Worm (Caenorhabditis elegans): ENCODE results near the gene atad-3.

atad-3 gene

ce11 chrII:10231874-10232273, 16.9 kb upstream of the atad-3 start:
- TF ChIP-seq lin-13 (GFP tag; optimal IDR thresholded peaks at IDR 0.05) (no peak), egl-13 (tag; optimal IDR thresholded peaks at IDR 0.05) (no peak), elt-3 (tag; optimal IDR thresholded peaks at IDR 0.05) (no peak), elt-2 (tag; optimal IDR thresholded peaks at IDR 0.05) (peak; percentile 57), nhr-77 (tag; optimal IDR thresholded peaks at IDR 0.05) (no peak), ceh-90 (tag; optimal IDR thresholded peaks at IDR 0.05) (no peak), mef-2 (tag; optimal IDR thresholded peaks at IDR 0.05) (no peak)

ce11 chrII:10234398-10234797, 14.4 kb upstream of the atad-3 start, which contains the start of gene ubxn-5:
Gene ubxn-5, minus strand, starts transcription at chrII:10234498.
- TF ChIP-seq lin-39 (tag; optimal IDR thresholded peaks at IDR 0.05): no peak
- no peak for TF ChIP-seq fos-1 (tag; optimal IDR thresholded peaks at IDR 0.05)
- TF ChIP-seq blmp-1 (tag; optimal IDR thresholded peaks at IDR 0.05): no peak
- no peak for TF ChIP-seq ceh-82 (tag; optimal IDR thresholded peaks at IDR 0.05)
- no peak for TF ChIP-seq elt-2 (tag; optimal IDR thresholded peaks at IDR 0.05)
- no peak for TF ChIP-seq nhr-85 (tag)
- no peak for TF ChIP-seq tbx-2 (tag; optimal IDR thresholded peaks at IDR 0.05)
- no peak for TF ChIP-seq nhr-71 (tag; optimal IDR thresholded peaks at IDR 0.05)
- TF ChIP-seq fkh-4 (tag; optimal IDR thresholded peaks at IDR 0.05; ENCODE audit: borderline replicate concordance): no peak
- no peak for TF ChIP-seq skn-1 (tag; optimal IDR thresholded peaks at IDR 0.05)
- TF ChIP-seq nhr-84 (tag; optimal IDR thresholded peaks at IDR 0.05): no peak
- TF ChIP-seq C04F5.9 (tag; optimal IDR thresholded peaks at IDR 0.05): no peak
- no peak for TF ChIP-seq nhr-20 (tag; optimal IDR thresholded peaks at IDR 0.05)
- TF ChIP-seq fkh-8 (tag; optimal IDR thresholded peaks at IDR 0.05): no peak
- no peak for TF ChIP-seq mep-1 (tag; optimal IDR thresholded peaks at IDR 0.05)
- TF ChIP-seq sptf-1 (tag; optimal IDR thresholded peaks at IDR 0.05): no peak
- no peak for TF ChIP-seq sup-37 (GFP tag; optimal IDR thresholded peaks at IDR 0.05)
- no peak for TF ChIP-seq ces-1 (GFP tag; optimal IDR thresholded peaks at IDR 0.05)

- no peak for TF ChIP-seq skn-1 (tag; optimal IDR thresholded peaks at IDR 0.05)
- TF ChIP-seq egl-27 (tag; optimal IDR thresholded peaks at IDR 0.05): no peak
- no peak for TF ChIP-seq dpl-1 (GFP tag; optimal IDR thresholded peaks at IDR 0.05)
- no peak for TF ChIP-seq fkh-4 (tag; optimal IDR thresholded peaks at IDR 0.05; ENCODE audit: borderline replicate concordance)
- no peak for TF ChIP-seq jun-1 (tag; optimal IDR thresholded peaks at IDR 0.05)
- no peak for TF ChIP-seq nhr-90 (tag; optimal IDR thresholded peaks at IDR 0.05; ENCODE audit: poor library complexity)
- TF ChIP-seq unc-130 (tag; optimal IDR thresholded peaks at IDR 0.05): no peak
- no peak for TF ChIP-seq isw-1 (GFP tag; IDR thresholded peaks at IDR 0.05)
- no peak for TF ChIP-seq nhr-28 (tag; optimal IDR thresholded peaks at IDR 0.05)
- no peak for TF ChIP-seq nhr-84 (tag; optimal IDR thresholded peaks at IDR 0.05)
- TF ChIP-seq hpl-2 (GFP tag; optimal IDR thresholded peaks at IDR 0.05): no peak
- TF ChIP-seq nhr-20 (tag; optimal IDR thresholded peaks at IDR 0.05): no peak
- no peak for TF ChIP-seq unc-98 (GFP tag; IDR thresholded peaks at IDR 0.05)
- no peak for TF ChIP-seq F16B12.6 (tag; optimal IDR thresholded peaks at IDR 0.05)
- no peak for TF ChIP-seq rnt-1 (tag; optimal IDR thresholded peaks at IDR 0.05)
- TF ChIP-seq vab-15 (tag; optimal IDR thresholded peaks at IDR 0.05): no peak
- TF ChIP-seq mdl-1 (tag; optimal IDR thresholded peaks at IDR 0.05): no peak
- TF ChIP-seq ces-1 (GFP tag; optimal IDR thresholded peaks at IDR 0.05): no peak
Observed at ce11 chrII:10239595-10239994, 9.2 kb upstream of the atad-3 start, which contains the start of gene mec-15. Gene mec-15, minus strand, starts transcription at chrII:10239695.

ce11 chrII:10242294-10242693, 6.5 kb upstream of the atad-3 start, which contains the start of gene mrps-14:
Gene mrps-14, minus strand, starts transcription at chrII:10242490.
- TF ChIP-seq grh-1 (GFP tag; IDR thresholded peaks at IDR 0.05): no peak
- TF ChIP-seq tbx-2 (tag; optimal IDR thresholded peaks at IDR 0.05): no peak
- TF ChIP-seq nhr-85 (tag): no peak
- no peak for TF ChIP-seq sptf-1 (tag; optimal IDR thresholded peaks at IDR 0.05)
